Worm (Caenorhabditis elegans) whole organism, L2 larva: ENCODE results near the gene henn-1.

Experiments
- ZK546.5 ChIP-seq: sonication (generic microtip); optimal IDR thresholded peaks from 2 replicates; lab custom pipeline; 2017; ENCODE audit warnings: missing biosample characterization, missing genetic modification characterization
- ama-1 ChIP-seq: fragments of 150-350 bp; optimal IDR thresholded peaks from 2 replicates; lab custom pipeline; 2018; ENCODE audit warnings: inconsistent platforms
- ceh-82 ChIP-seq: fragments of 150-350 bp; optimal IDR thresholded peaks from 2 replicates; lab custom pipeline; 2014; ENCODE audit warnings: missing biosample characterization, missing genetic modification characterization
- nhr-25 ChIP-seq: fragments of 150-350 bp; sonication (generic microtip); optimal IDR thresholded peaks from 3 replicates; lab custom pipeline; 2014; ENCODE audit warnings: missing biosample characterization, missing genetic modification characterization
- unc-62 ChIP-seq: fragments of 150-350 bp; optimal IDR thresholded peaks from 2 replicates; lab custom pipeline; 2014; ENCODE audit warnings: missing biosample characterization, missing genetic modification reagents, missing genetic modification characterization
- zag-1 ChIP-seq: fragments of 150-350 bp; optimal IDR thresholded peaks from 2 replicates; lab custom pipeline; 2014; ENCODE audit warnings: missing biosample characterization, missing genetic modification characterization
- ztf-4 ChIP-seq: fragments of 150-350 bp; optimal IDR thresholded peaks from 2 replicates; lab custom pipeline; 2014; ENCODE audit warnings: missing biosample characterization, missing genetic modification characterization

- no peak for TF ChIP-seq nhr-25 (tag; lab: Kevin White, UChicago)
- no peak for TF ChIP-seq ZK546.5 (tag; lab: Kevin White, UChicago)
- no peak for TF ChIP-seq zag-1 (tag; lab: Kevin White, UChicago)
- TF ChIP-seq ceh-82: no peak
- TF ChIP-seq ama-1: no peak
- no peak for TF ChIP-seq ztf-4
- TF ChIP-seq unc-62 (GFP tag; lab: Kevin White, UChicago): no peak
These were observed 14.5 kb upstream of the henn-1 start, which contains the start of gene C30A5.16 for ce11 chrIII:8217919-8218318.
